Worm (Caenorhabditis elegans): ENCODE data around the gene mdmh-35.

- no peak for TF ChIP-seq dao-5 (tag; optimal IDR thresholded peaks at IDR 0.05)
- no peak for TF ChIP-seq him-1 (tag; optimal IDR thresholded peaks at IDR 0.05)
- peak; percentile 20 for TF ChIP-seq W03F9.2 (tag; optimal IDR thresholded peaks at IDR 0.05)
Measured at ce11 chrII:7873843-7874372, 18.4 kb upstream of the mdmh-35 start, which contains the start of gene T01H3.3.
